Worm (Caenorhabditis elegans): ENCODE measurements around the gene F20D6.5.

The F20D6.5 gene

ce11 chrV:8211993-8212392, 50.2 kb downstream of the F20D6.5 start:
- TF ChIP-seq ztf-23 (GFP tag; IDR thresholded peaks at IDR 0.05), result no peak
- TF ChIP-seq klf-2 (GFP tag; conservative IDR thresholded peaks at IDR 0.05), result no peak
- TF ChIP-seq T22C8.4 (GFP tag; IDR thresholded peaks at IDR 0.05), result no peak
- no peak for TF ChIP-seq tab-1 (GFP tag; IDR thresholded peaks at IDR 0.05)
- no peak for TF ChIP-seq flt-1 (GFP tag; IDR thresholded peaks at IDR 0.05)
- TF ChIP-seq ref-1 (GFP tag; conservative IDR thresholded peaks at IDR 0.05), result no peak

DNA sequence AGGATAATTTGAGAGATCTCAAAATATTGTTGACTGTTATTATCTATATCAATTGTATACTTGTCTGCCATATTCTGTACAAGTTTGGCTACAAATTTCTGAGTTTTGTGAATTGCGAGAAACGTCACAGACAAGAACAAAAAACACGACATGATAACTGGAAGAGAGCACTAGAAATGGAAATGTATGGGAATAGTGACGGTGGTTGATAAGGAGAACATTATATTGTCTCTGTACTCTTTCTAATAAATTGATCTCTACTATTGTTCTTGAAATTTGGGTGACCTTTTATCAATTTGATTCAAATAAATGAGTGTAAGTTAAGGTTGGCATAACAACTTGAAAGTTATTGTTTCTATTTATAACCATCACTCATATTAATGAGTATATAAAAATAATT, 51.1 kb downstream of the F20D6.5 start:
- TF ChIP-seq med-1 (GFP tag; optimal IDR thresholded peaks at IDR 0.05; ENCODE audit: insufficient read depth) (no peak), ztf-29 (GFP tag; IDR thresholded peaks at IDR 0.05) (no peak), flt-1 (GFP tag; IDR thresholded peaks at IDR 0.05) (no peak), T22C8.4 (GFP tag; IDR thresholded peaks at IDR 0.05) (no peak)

DNA sequence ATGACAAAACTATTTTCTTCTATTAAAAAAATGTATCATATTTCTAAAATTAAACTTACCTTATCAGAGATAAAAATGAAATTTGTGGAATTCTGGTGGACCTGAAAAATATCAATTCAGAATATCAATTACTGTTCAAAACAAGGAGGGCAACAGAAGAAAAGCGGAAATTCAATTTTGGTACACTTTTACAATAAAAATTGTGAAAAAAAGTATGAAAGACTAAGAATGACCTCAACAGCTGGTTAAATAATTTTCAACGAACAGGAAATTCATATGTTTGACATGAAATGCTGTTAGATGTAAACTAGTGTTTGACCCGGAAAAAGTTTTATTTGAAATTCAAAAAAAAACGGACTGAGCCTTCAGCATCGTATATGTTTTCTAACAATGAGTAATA, 52.1 kb downstream of the F20D6.5 start, which contains the start of gene K07C11.7:
Gene K07C11.7, minus strand, starts transcription at position 101 of the 400 bp plus-strand sequence.
- TF ChIP-seq tab-1 (GFP tag; IDR thresholded peaks at IDR 0.05) (no peak), klf-2 (GFP tag; conservative IDR thresholded peaks at IDR 0.05) (no peak)

Data from whole organism, midembryonic.